ENCODE assay signal across 1 fruit fly cellular context in genomic region chrX:3045953-3046352, dm6.
TF ChIP-seq lines count a peak whose summit lies in the region.

No protein-coding gene starts in this region.

TF ChIP-seq in whole organism, embryonic, 481 proteins besides CTCF, POLR2A, EP300 and RAD21 (continued from another document and continues in another):
- TF ChIP-seq CG3838 (GFP tag; optimal IDR thresholded peaks at IDR 0.05; lab: Kevin White, UChicago) (no peak), Rx (GFP tag; IDR thresholded peaks at IDR 0.05; lab: Robert Waterston, UW) (peak; percentile 70), CG34376 (GFP tag; optimal IDR thresholded peaks at IDR 0.05; lab: Kevin White, UChicago) (no peak), CG9609 (GFP tag; optimal IDR thresholded peaks at IDR 0.05; lab: Kevin White, UChicago) (peak; percentile 66), Hr78 (GFP tag; optimal IDR thresholded peaks at IDR 0.05; lab: Kevin White, UChicago) (peak in 1 of 2 experiments; percentile 28), br (optimal IDR thresholded peaks at IDR 0.05; lab: Kevin White, UChicago) (no peak), Deaf1 (tag; optimal IDR thresholded peaks at IDR 0.05; lab: Kevin White, UChicago) (peak; percentile 21), gsb-n (tag; optimal IDR thresholded peaks at IDR 0.05; lab: Kevin White, UChicago) (peak; percentile 75), Dll (GFP tag; IDR thresholded peaks at IDR 0.05; lab: Robert Waterston, UW; ENCODE audit: partially characterized antibody) (no peak), ci (GFP tag; IDR thresholded peaks at IDR 0.05; lab: Robert Waterston, UW) (peak; percentile 84; the same call in 2 of the 3 replicates), peb (GFP tag; IDR thresholded peaks at IDR 0.05; lab: Robert Waterston, UW) (peak; percentile 54; the same call in 1 of the 2 replicates), CG6654 (GFP tag; optimal IDR thresholded peaks at IDR 0.05; lab: Kevin White, UChicago) (peak; percentile 33), CG18599 (GFP tag; optimal IDR thresholded peaks at IDR 0.05; lab: Kevin White, UChicago) (peak; percentile 40), CG5953 (GFP tag; IDR thresholded peaks at IDR 0.05; lab: Robert Waterston, UW) (peak; percentile 53; the same call in 1 of the 2 replicates), CG7786 (GFP tag; optimal IDR thresholded peaks at IDR 0.05; lab: Kevin White, UChicago) (peak; percentile 67), pb (GFP tag; optimal IDR thresholded peaks at IDR 0.05; lab: Kevin White, UChicago) (peak; percentile 60), CG3407 (GFP tag; optimal IDR thresholded peaks at IDR 0.05; lab: Kevin White, UChicago) (peak; percentile 58), Doc3 (GFP tag; IDR thresholded peaks at IDR 0.05; lab: Robert Waterston, UW; ENCODE audit: partially characterized antibody) (no peak), zf30C (GFP tag; optimal IDR thresholded peaks at IDR 0.05; lab: Kevin White, UChicago) (no peak), yki (optimal IDR thresholded peaks at IDR 0.05; lab: Kevin White, UChicago) (no peak), pros (GFP tag; optimal IDR thresholded peaks at IDR 0.05; lab: Kevin White, UChicago) (no peak), CG1647 (GFP tag; optimal IDR thresholded peaks at IDR 0.05; lab: Kevin White, UChicago) (peak; percentile 52), ERR (GFP tag; optimal IDR thresholded peaks at IDR 0.05; lab: Kevin White, UChicago) (no peak), CG12744 (GFP tag; optimal IDR thresholded peaks at IDR 0.05; lab: Kevin White, UChicago) (no peak), CG11398 (GFP tag; optimal IDR thresholded peaks at IDR 0.05; lab: Kevin White, UChicago) (peak; percentile 41), toy (GFP tag; IDR thresholded peaks at IDR 0.05; lab: Robert Waterston, UW) (0 out of 2 replicates have a peak, but pooled peaks have one; percentile 31), CG4424 (GFP tag; optimal IDR thresholded peaks at IDR 0.05; lab: Kevin White, UChicago) (peak; percentile 73), NFAT (GFP tag; IDR thresholded peaks at IDR 0.05; lab: Robert Waterston, UW) (no peak), fd102C (GFP tag; optimal IDR thresholded peaks at IDR 0.05; lab: Kevin White, UChicago) (no peak), zen (tag; optimal IDR thresholded peaks at IDR 0.05; lab: Kevin White, UChicago) (peak; percentile 40), CG31388 (GFP tag; optimal IDR thresholded peaks at IDR 0.05; lab: Kevin White, UChicago) (no peak), nerfin-1 (tag; optimal IDR thresholded peaks at IDR 0.05; lab: Kevin White, UChicago) (peak; percentile 57), sim (GFP tag; IDR thresholded peaks at IDR 0.05; lab: Robert Waterston, UW) (no peak), disco-r (GFP tag; optimal IDR thresholded peaks at IDR 0.05; lab: Kevin White, UChicago) (peak; percentile 8), CG31441 (GFP tag; IDR thresholded peaks at IDR 0.05; lab: Robert Waterston, UW) (peak; percentile 57; the same call in 1 of the 2 replicates), dmrt99B (tag; optimal IDR thresholded peaks at IDR 0.05; lab: Kevin White, UChicago) (peak; percentile 66), bsh (GFP tag; optimal IDR thresholded peaks at IDR 0.05; lab: Kevin White, UChicago) (peak; percentile 78 to 92), her (GFP tag; optimal IDR thresholded peaks at IDR 0.05; lab: Kevin White, UChicago) (peak; percentile 51), tio (GFP tag; optimal IDR thresholded peaks at IDR 0.05; lab: Kevin White, UChicago) (peak; percentile 41), Lpt (GFP tag; optimal IDR thresholded peaks at IDR 0.05; lab: Kevin White, UChicago) (no peak), CG16815 (GFP tag; optimal IDR thresholded peaks at IDR 0.05; lab: Kevin White, UChicago) (peak; percentile 56), gro (GFP tag; optimal IDR thresholded peaks at IDR 0.05; lab: Kevin White, UChicago) (no peak), cato (GFP tag; optimal IDR thresholded peaks at IDR 0.05; lab: Kevin White, UChicago; ENCODE audit: borderline replicate concordance) (peak; percentile 37), Six4 (GFP tag; optimal IDR thresholded peaks at IDR 0.05; lab: Kevin White, UChicago) (peak; percentile 73), lola (GFP tag; optimal IDR thresholded peaks at IDR 0.05; lab: Kevin White, UChicago) (peak in 1 of 3 experiments; percentile 84), grn (GFP tag; optimal IDR thresholded peaks at IDR 0.05; lab: Kevin White, UChicago) (no peak), chif (GFP tag; optimal IDR thresholded peaks at IDR 0.05; lab: Kevin White, UChicago) (peak; percentile 82 to 85), Camta (GFP tag; optimal IDR thresholded peaks at IDR 0.05; lab: Kevin White, UChicago) (peak; percentile 68), ranshi (GFP tag; IDR thresholded peaks at IDR 0.05; lab: Robert Waterston, UW) (peak; percentile 77; the same call in 1 of the 2 replicates), HLHmδ (GFP tag; optimal IDR thresholded peaks at IDR 0.05; lab: Kevin White, UChicago) (no peak), org-1 (GFP tag; optimal IDR thresholded peaks at IDR 0.05; lab: Kevin White, UChicago) (peak; percentile 56), CG12104 (GFP tag; optimal IDR thresholded peaks at IDR 0.05; lab: Kevin White, UChicago) (peak; percentile 13), CG9727 (GFP tag; optimal IDR thresholded peaks at IDR 0.05; lab: Kevin White, UChicago) (peak; percentile 51), prd (optimal IDR thresholded peaks at IDR 0.05; lab: Kevin White, UChicago) (no peak), prd (GFP tag; IDR thresholded peaks at IDR 0.05; lab: Robert Waterston, UW) (peak; percentile 80), Scr (GFP tag; IDR thresholded peaks at IDR 0.05; lab: Robert Waterston, UW; ENCODE audit: partially characterized antibody) (no peak), Sox100B (GFP tag; optimal IDR thresholded peaks at IDR 0.05; lab: Kevin White, UChicago) (peak; percentile 34), CG4282 (GFP tag; optimal IDR thresholded peaks at IDR 0.05; lab: Kevin White, UChicago) (no peak), CG34224 (GFP tag; IDR thresholded peaks at IDR 0.05; lab: Robert Waterston, UW; ENCODE audit: partially characterized antibody) (no peak), bbx (GFP tag; IDR thresholded peaks at IDR 0.05; lab: Robert Waterston, UW; ENCODE audit: partially characterized antibody) (no peak), Myb (GFP tag; optimal IDR thresholded peaks at IDR 0.05; lab: Kevin White, UChicago) (peak; percentile 33), ATbp (GFP tag; optimal IDR thresholded peaks at IDR 0.05; lab: Kevin White, UChicago) (peak; percentile 63), Ssrp (tag; optimal IDR thresholded peaks at IDR 0.05; lab: Kevin White, UChicago) (peak; percentile 77), CG17186 (GFP tag; optimal IDR thresholded peaks at IDR 0.05; lab: Kevin White, UChicago) (peak; percentile 45), CG14710 (tag; optimal IDR thresholded peaks at IDR 0.05; lab: Kevin White, UChicago) (peak; percentile 78), cas (GFP tag; IDR thresholded peaks at IDR 0.05; lab: Robert Waterston, UW) (no peak), CG16863 (GFP tag; optimal IDR thresholded peaks at IDR 0.05; lab: Kevin White, UChicago) (peak; percentile 74), inv (GFP tag; IDR thresholded peaks at IDR 0.05; lab: Robert Waterston, UW; ENCODE audit: partially characterized antibody) (no peak), CG17328 (GFP tag; IDR thresholded peaks at IDR 0.05; lab: Robert Waterston, UW) (peak; percentile 90), wdn (GFP tag; IDR thresholded peaks at IDR 0.05; lab: Robert Waterston, UW) (0 out of 2 replicates have a peak, but pooled peaks have one; percentile 12), CG9817 (tag; optimal IDR thresholded peaks at IDR 0.05; lab: Kevin White, UChicago) (peak; percentile 6), CG8359 (GFP tag; optimal IDR thresholded peaks at IDR 0.05; lab: Kevin White, UChicago; ENCODE audit: borderline replicate concordance) (peak; percentile 28), stc (GFP tag; IDR thresholded peaks at IDR 0.05; lab: Robert Waterston, UW) (peak; percentile 51; the same call in 1 of the 2 replicates), CG31365 (tag; optimal IDR thresholded peaks at IDR 0.05; lab: Kevin White, UChicago) (peak; percentile 25), CG8944 (GFP tag; optimal IDR thresholded peaks at IDR 0.05; lab: Kevin White, UChicago) (peak; percentile 76), NC2β (GFP tag; optimal IDR thresholded peaks at IDR 0.05; lab: Kevin White, UChicago) (peak; percentile 69), knrl (GFP tag; IDR thresholded peaks at IDR 0.05; lab: Robert Waterston, UW; ENCODE audit: partially characterized antibody) (no peak), CG17829 (tag; optimal IDR thresholded peaks at IDR 0.05; lab: Kevin White, UChicago) (peak; percentile 79), insv (GFP tag; optimal IDR thresholded peaks at IDR 0.05; lab: Kevin White, UChicago) (no peak), mirr (GFP tag; optimal IDR thresholded peaks at IDR 0.05; lab: Kevin White, UChicago) (no peak), Fer3 (tag; optimal IDR thresholded peaks at IDR 0.05; lab: Kevin White, UChicago) (peak; percentile 26), mam (GFP tag; optimal IDR thresholded peaks at IDR 0.05; lab: Kevin White, UChicago) (peak; percentile 36), CG18262 (tag; optimal IDR thresholded peaks at IDR 0.05; lab: Kevin White, UChicago) (peak; percentile 84), zfh2 (GFP tag; optimal IDR thresholded peaks at IDR 0.05; lab: Kevin White, UChicago) (no peak), dimm (GFP tag; IDR thresholded peaks at IDR 0.05; lab: Robert Waterston, UW) (peak; percentile 78), eve (GFP tag; optimal IDR thresholded peaks at IDR 0.05; lab: Kevin White, UChicago) (peak in 1 of 2 experiments; percentile 77), CG11456 (GFP tag; IDR thresholded peaks at IDR 0.05; lab: Robert Waterston, UW) (peak; percentile 46; the same call in 1 of the 3 replicates), az2 (GFP tag; optimal IDR thresholded peaks at IDR 0.05; lab: Kevin White, UChicago) (peak; percentile 67), Poxn (GFP tag; IDR thresholded peaks at IDR 0.05; lab: Robert Waterston, UW) (no peak), pnt (GFP tag; optimal IDR thresholded peaks at IDR 0.05; lab: Kevin White, UChicago) (peak; percentile 84), TFAM (GFP tag; optimal IDR thresholded peaks at IDR 0.05; lab: Kevin White, UChicago) (no peak), Max (GFP tag; optimal IDR thresholded peaks at IDR 0.05; lab: Kevin White, UChicago) (peak; percentile 24), Oli (tag; optimal IDR thresholded peaks at IDR 0.05; lab: Kevin White, UChicago) (peak; percentile 72), abd-A (tag; optimal IDR thresholded peaks at IDR 0.05; lab: Kevin White, UChicago) (no peak), gcm2 (GFP tag; optimal IDR thresholded peaks at IDR 0.05; lab: Kevin White, UChicago) (no peak), Awh (GFP tag; IDR thresholded peaks at IDR 0.05; lab: Robert Waterston, UW) (peak; percentile 78; the same call in 1 of the 2 replicates), CG7963 (GFP tag; IDR thresholded peaks at IDR 0.05; lab: Robert Waterston, UW; ENCODE audit: partially characterized antibody) (no peak), HHEX (GFP tag; optimal IDR thresholded peaks at IDR 0.05; lab: Kevin White, UChicago) (peak; percentile 39), CG34422 (GFP tag; IDR thresholded peaks at IDR 0.05; lab: Robert Waterston, UW) (peak; percentile 49; the same call in 2 of the 3 replicates), salm (tag; optimal IDR thresholded peaks at IDR 0.05; lab: Kevin White, UChicago) (no peak), lab (GFP tag; optimal IDR thresholded peaks at IDR 0.05; lab: Kevin White, UChicago) (peak; percentile 36), ind (GFP tag; optimal IDR thresholded peaks at IDR 0.05; lab: Kevin White, UChicago) (peak; percentile 63), z (GFP tag; IDR thresholded peaks at IDR 0.05; lab: Robert Waterston, UW) (no peak), Vsx1 (GFP tag; optimal IDR thresholded peaks at IDR 0.05; lab: Kevin White, UChicago) (peak; percentile 29), wor (GFP tag; IDR thresholded peaks at IDR 0.05; lab: Robert Waterston, UW) (peak; percentile 72), Dad (GFP tag; optimal IDR thresholded peaks at IDR 0.05; lab: Kevin White, UChicago) (peak; percentile 45), CG15514 (GFP tag; optimal IDR thresholded peaks at IDR 0.05; lab: Kevin White, UChicago) (no peak), klu (GFP tag; IDR thresholded peaks at IDR 0.05; lab: Robert Waterston, UW) (peak; percentile 32; the same call in 1 of the 2 replicates), Spps (tag; optimal IDR thresholded peaks at IDR 0.05; lab: Kevin White, UChicago) (peak; percentile 77), CG6791 (GFP tag; IDR thresholded peaks at IDR 0.05; lab: Robert Waterston, UW; ENCODE audit: partially characterized antibody) (no peak), cwo (GFP tag; optimal IDR thresholded peaks at IDR 0.05; lab: Kevin White, UChicago) (no peak), ham (GFP tag; IDR thresholded peaks at IDR 0.05; lab: Robert Waterston, UW) (no peak), CG11560 (tag; IDR thresholded peaks at IDR 0.05; lab: Robert Waterston, UW) (0 out of 3 replicates have a peak, but pooled peaks have one; percentile 50), CG11504 (tag; optimal IDR thresholded peaks at IDR 0.05; lab: Kevin White, UChicago) (peak; percentile 63), GATAe (GFP tag; conservative IDR thresholded peaks at IDR 0.05; lab: Robert Waterston, UW) (no peak), CG17912 (GFP tag; optimal IDR thresholded peaks at IDR 0.05; lab: Kevin White, UChicago) (no peak), CG14014 (GFP tag; IDR thresholded peaks at IDR 0.05; lab: Robert Waterston, UW) (peak; percentile 59), gce (GFP tag; IDR thresholded peaks at IDR 0.05; lab: Robert Waterston, UW) (no peak), CG17568 (GFP tag; optimal IDR thresholded peaks at IDR 0.05; lab: Kevin White, UChicago) (peak; percentile 60), kni (GFP tag; optimal IDR thresholded peaks at IDR 0.05; lab: Kevin White, UChicago) (no peak), jumu (GFP tag; optimal IDR thresholded peaks at IDR 0.05; lab: Kevin White, UChicago) (peak; percentile 59), aop (GFP tag; IDR thresholded peaks at IDR 0.05; lab: Robert Waterston, UW) (no peak), CG3065 (GFP tag; optimal IDR thresholded peaks at IDR 0.05; lab: Kevin White, UChicago) (peak; percentile 19), ab (GFP tag; optimal IDR thresholded peaks at IDR 0.05; lab: Kevin White, UChicago) (no peak), Oaz (GFP tag; IDR thresholded peaks at IDR 0.05; lab: Robert Waterston, UW) (no peak), CG14667 (GFP tag; IDR thresholded peaks at IDR 0.05; lab: Robert Waterston, UW) (peak; percentile 75), CG4707 (GFP tag; optimal IDR thresholded peaks at IDR 0.05; lab: Kevin White, UChicago) (peak; percentile 9), usp (GFP tag; optimal IDR thresholded peaks at IDR 0.05; lab: Kevin White, UChicago) (no peak), dpn (GFP tag; optimal IDR thresholded peaks at IDR 0.05; lab: Kevin White, UChicago) (peak; percentile 58 to 61), Hr3 (GFP tag; optimal IDR thresholded peaks at IDR 0.05; lab: Kevin White, UChicago) (peak; percentile 54)
